Fruit fly (Drosophila melanogaster): Measurements from ENCODE around the gene CG10903.

dm6 chr3R:8009080-8009620 is 21.1 kb upstream of the CG10903 start, which contains the start of the genes CG11052 and CG3223:
- no peak for TF ChIP-seq Sox100B (GFP tag; optimal IDR thresholded peaks at IDR 0.05)
- peak; percentile 15 for TF ChIP-seq CG2712 (tag; optimal IDR thresholded peaks at IDR 0.05)
- TF ChIP-seq C15 (GFP tag; IDR thresholded peaks at IDR 0.05): no peak
- peak; percentile 36 for TF ChIP-seq CG12391 (tag; optimal IDR thresholded peaks at IDR 0.05)
- TF ChIP-seq CG15479 (GFP tag; optimal IDR thresholded peaks at IDR 0.05): no peak
- no peak for TF ChIP-seq disco-r (GFP tag; optimal IDR thresholded peaks at IDR 0.05)
- no peak for TF ChIP-seq Dek (tag; optimal IDR thresholded peaks at IDR 0.05)
- TF ChIP-seq CG11696 (GFP tag; IDR thresholded peaks at IDR 0.05): no peak
- no peak for TF ChIP-seq Abd-B (GFP tag; optimal IDR thresholded peaks at IDR 0.05)
